Fruit fly (Drosophila melanogaster) ovary, adult (tissue): ENCODE measurements around the gene AP-2sigma.

Experiments used
- CG17801 ChIP-seq: fragments of 200-800 bp; optimal IDR thresholded peaks from 2 replicates; lab custom pipeline; 2019; ENCODE audit warnings: missing biosample characterization, mild to moderate bottlenecking, missing genetic modification characterization, moderate library complexity; ENCODE audit not compliant: partially characterized antibody

Gene AP-2sigma

DNA sequence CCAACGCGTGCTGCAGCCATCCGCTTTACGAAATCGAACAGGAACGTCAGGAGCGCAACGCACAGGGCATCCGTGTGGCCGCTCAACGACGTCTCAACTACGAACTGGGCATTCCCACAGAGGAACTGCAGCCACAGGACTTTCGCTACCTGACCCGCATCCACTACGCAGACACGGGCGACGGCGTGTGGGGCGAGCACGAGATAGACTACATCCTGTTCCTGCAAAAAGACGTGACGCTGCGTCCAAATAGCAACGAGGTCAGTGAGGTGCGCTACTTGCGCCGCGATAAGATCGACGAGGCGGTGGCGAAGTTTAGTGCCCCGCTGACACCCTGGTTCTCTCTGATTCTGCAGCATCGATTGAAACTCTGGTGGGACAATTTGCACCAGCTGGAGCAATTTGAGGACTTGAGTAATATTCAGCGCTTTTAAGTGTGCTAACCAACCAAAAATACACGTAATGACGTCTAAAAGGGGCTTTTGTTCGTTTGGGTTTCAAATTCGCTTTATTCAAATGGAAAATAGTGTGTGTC is 801 bp upstream of the AP-2sigma start:
- no peak for TF ChIP-seq CG17801 (GFP tag; lab: Kevin White, UChicago)

- TF ChIP-seq CG17801 (GFP tag; lab: Kevin White, UChicago): peak; percentile 49
Observed at dm6 chr3R:21268873-21269272, 1.0 kb downstream of the AP-2sigma start, which contains the start of gene Rab1. Rab1 (minus strand) TSS chr3R:21269060.

dm6 chr3R:21267972-21268512 is 1.8 kb downstream of the AP-2sigma start:
- no peak for TF ChIP-seq CG17801 (GFP tag; lab: Kevin White, UChicago)

DNA sequence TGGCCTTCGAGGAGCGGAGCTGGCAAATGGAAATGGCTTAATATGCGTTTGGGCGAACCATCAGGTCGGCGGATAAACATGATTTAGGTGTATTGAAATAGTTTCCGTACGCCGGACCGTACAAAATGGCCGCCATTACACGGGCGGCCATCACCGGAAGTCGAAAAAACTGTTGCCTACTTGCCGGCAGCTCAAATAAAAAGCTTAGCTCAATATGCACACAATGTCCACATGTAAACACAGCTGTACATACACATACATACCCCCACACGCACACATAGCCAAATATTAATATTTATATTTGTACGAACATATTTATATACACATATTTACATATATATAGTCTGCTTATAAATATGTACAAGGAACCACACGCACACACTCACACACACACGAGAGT is 6.7 kb downstream of the AP-2sigma start:
- TF ChIP-seq CG17801 (GFP tag; lab: Kevin White, UChicago): no peak

DNA sequence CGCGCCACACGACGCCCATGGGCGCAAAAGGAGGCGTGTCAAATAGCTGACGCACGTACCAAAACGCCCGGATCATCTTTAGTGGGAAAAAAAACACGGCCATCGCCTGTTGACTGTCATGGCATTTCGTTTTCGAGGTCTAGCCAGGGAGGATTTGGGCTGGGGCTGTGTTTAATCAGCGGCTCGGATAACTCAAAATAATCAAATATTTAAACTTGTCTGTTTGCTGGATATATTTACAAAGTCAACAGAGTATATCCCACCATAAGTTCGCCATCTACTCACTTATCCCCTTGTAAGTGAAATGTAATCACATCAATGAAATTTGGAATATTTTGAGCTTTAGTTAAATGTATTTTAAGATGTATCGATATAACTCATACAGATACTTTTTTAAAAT is 9.1 kb downstream of the AP-2sigma start:
- no peak for TF ChIP-seq CG17801 (GFP tag; lab: Kevin White, UChicago)

DNA sequence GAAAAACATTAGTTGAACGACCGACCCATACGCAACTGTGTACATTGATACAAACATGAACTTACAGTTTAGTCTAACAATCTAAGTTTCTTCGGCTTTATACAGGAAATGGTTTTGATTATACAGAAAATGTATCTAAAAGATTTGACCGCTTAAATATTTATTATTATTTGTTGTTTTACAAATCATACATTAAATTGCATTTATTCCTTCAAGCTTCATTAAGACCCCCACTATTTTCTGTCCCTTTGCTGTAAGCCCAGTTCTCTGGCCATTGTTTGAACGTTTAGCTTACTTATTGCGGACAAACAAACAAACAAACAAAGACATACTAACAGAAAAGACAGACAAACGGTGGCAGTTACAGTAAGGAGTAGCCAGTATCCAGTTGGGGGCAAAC is 15.6 kb downstream of the AP-2sigma start:
- no peak for TF ChIP-seq CG17801 (GFP tag; lab: Kevin White, UChicago)

DNA sequence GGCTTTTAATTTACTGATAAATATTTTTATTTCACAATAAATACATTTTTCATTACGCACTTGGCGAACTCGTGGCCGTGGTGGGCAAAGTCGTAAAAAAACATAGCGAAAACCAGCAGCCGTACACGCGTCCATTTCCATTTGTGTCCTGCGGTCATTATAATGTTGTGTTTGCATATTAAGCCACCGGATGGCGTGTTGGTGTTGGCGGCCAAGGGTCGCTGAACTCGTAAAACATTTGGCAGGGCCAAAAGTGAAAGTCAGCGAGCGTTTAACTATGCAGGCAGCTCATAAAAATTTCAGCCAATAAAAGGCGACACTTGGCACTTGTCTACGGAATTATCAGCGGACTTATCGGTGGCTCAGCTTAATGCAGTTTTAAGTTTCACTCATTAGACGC is 17.4 kb downstream of the AP-2sigma start:
- no peak for TF ChIP-seq CG17801 (GFP tag; lab: Kevin White, UChicago)

- no peak for TF ChIP-seq CG17801 (GFP tag; lab: Kevin White, UChicago)
Observed at dm6 chr3R:21246492-21247061, 23.3 kb downstream of the AP-2sigma start, which contains the start of gene ETHR. ETHR (plus strand) TSS chr3R:21247011.

- no peak for TF ChIP-seq CG17801 (GFP tag; lab: Kevin White, UChicago)
Observed at dm6 chr3R:21245846-21246245, 24.0 kb downstream of the AP-2sigma start.

dm6 chr3R:21242318-21242717 is 27.6 kb downstream of the AP-2sigma start, which contains the start of gene CG5892:
CG5892 (plus strand) TSS chr3R:21242618.
- no peak for TF ChIP-seq CG17801 (GFP tag; lab: Kevin White, UChicago)

- TF ChIP-seq CG17801 (GFP tag; lab: Kevin White, UChicago): no peak
Observed at dm6 chr3R:21241332-21241731, 28.5 kb downstream of the AP-2sigma start.

DNA sequence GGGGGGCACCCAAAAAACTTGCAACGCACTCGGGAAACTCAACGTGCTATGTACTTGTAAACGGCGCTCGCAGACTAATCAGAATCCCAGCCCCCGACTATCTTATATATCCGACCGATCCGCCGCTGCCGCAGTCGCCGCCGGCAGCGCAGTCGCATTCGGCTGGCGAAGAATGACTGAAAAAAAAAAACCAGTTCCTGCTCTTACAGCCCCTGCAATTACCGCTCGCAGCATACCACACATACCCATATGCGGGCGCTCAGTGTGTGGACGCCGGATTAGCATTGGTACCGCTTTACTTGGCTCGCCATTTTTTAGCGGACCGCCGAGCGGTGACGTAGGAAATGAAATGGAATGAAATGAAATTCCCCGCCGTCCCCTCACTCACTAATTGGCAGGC is 32.8 kb downstream of the AP-2sigma start, which contains the start of gene e:
TSS of gene e (minus strand) at position 79 of the 400 bp plus-strand sequence.
- no peak for TF ChIP-seq CG17801 (GFP tag; lab: Kevin White, UChicago)

- TF ChIP-seq CG17801 (GFP tag; lab: Kevin White, UChicago): peak; percentile 14
Observed at dm6 chr3R:21224230-21224629, 45.6 kb downstream of the AP-2sigma start.

DNA sequence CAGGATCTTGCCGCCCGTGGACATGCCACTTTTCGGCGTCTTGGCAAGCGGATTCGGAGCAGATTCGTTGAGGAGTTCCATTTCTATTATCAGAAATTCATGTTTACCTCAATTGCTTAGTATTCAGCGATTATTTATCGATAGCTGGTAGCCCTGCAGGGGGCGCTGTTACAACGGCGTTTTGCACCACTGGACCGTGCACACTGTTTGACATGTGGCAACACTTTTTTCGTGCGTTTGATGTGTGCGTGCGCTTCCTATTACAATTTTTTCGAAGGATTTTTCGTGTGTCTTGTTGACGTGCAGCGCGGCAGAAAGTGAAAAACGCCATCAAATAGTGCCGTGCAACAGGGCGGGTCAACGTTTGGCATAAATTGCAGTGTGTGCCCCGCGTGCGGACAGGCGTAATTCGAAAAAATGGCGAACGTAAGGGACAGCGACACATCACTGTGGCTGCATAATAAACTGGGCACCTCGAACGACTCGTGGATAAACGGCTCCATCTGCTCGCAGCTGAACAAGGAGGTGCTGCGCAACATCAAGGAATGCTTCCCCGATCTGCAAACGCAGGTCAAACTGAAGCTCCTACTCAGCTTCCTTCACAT is 46.3 kb downstream of the AP-2sigma start, which contains the start of the genes CG3337 and Nelf-A:
TSS of gene CG3337 (minus strand) at position 132 of the 605 bp plus-strand sequence.
TSS of gene Nelf-A (plus strand) at position 252 of the 605 bp plus-strand sequence.
- TF ChIP-seq CG17801 (GFP tag; lab: Kevin White, UChicago): peak; percentile 59
